Worm (Caenorhabditis elegans) whole organism, L3 larva: ENCODE results near the gene skr-21.

Experiments
- nhr-23 ChIP-seq: fragments of 150-350 bp; optimal IDR thresholded peaks from 2 replicates; lab custom pipeline; 2014; ENCODE audit warnings: missing biosample characterization, missing genetic modification reagents, missing genetic modification characterization
- nhr-25 ChIP-seq: sonication (generic microtip); optimal IDR thresholded peaks from 2 replicates; lab custom pipeline; 2017; ENCODE audit warnings: missing biosample characterization, missing genetic modification characterization
- nhr-28 ChIP-seq: fragments of 150-350 bp; optimal IDR thresholded peaks from 2 replicates; lab custom pipeline; 2014; ENCODE audit warnings: missing biosample characterization, missing genetic modification characterization
- unc-62 ChIP-seq: fragments of 150-350 bp; sonication (generic microtip); optimal IDR thresholded peaks from 4 replicates; lab custom pipeline; 2014; ENCODE audit warnings: missing biosample characterization, missing genetic modification reagents, missing genetic modification characterization
- zag-1 ChIP-seq: fragments of 150-350 bp; optimal IDR thresholded peaks from 2 replicates; lab custom pipeline; 2014; ENCODE audit warnings: missing biosample characterization, missing genetic modification characterization
- ztf-11 ChIP-seq: fragments of 150-350 bp; optimal IDR thresholded peaks from 2 replicates; lab custom pipeline; 2014; ENCODE audit warnings: missing biosample characterization, missing genetic modification characterization

DNA sequence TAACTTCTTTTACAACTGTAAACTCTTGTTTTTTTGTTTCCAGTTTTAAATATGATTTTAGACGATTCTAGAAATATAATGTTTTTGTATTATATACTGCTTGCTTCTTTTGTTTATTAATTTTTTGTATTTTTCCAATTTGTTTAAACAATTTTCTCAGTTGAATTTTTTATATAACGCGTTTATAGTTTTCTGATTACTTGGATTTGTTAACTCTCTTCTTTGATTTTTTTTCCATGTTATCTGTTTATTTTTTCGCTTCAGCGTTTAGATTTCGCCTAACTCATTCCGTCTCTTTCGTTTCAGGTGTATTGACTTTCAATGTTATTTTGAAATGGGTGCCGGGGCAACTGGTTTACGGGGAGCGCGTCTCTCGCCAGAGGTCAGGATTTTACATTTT, 35.6 kb downstream of the skr-21 start, which contains the start of gene gpa-6:
- TF ChIP-seq ztf-11 (tag; lab: Kevin White, UChicago) (no peak), unc-62 (GFP tag; lab: Kevin White, UChicago) (no peak), nhr-25 (tag; lab: Kevin White, UChicago) (no peak), nhr-28 (no peak), zag-1 (no peak), nhr-23 (tag; lab: Kevin White, UChicago) (no peak)
